Worm (Caenorhabditis elegans) whole organism, L2 larva: Measurements from ENCODE around the gene hot-7.

Source experiments
- F13H6.1 ChIP-seq: sonication (generic microtip); optimal IDR thresholded peaks from 2 replicates; lab custom pipeline; 2016; ENCODE audit warnings: missing genetic modification characterization, missing compliant biosample characterization
- Y55F3AM.14 ChIP-seq: fragments of 200-800 bp; sonication (Bioruptor generic); optimal IDR thresholded peaks from 2 replicates; lab custom pipeline; 2018; ENCODE audit warnings: mild to moderate bottlenecking, missing genetic modification characterization, missing compliant biosample characterization
- ZK546.5 ChIP-seq: sonication (generic microtip); optimal IDR thresholded peaks from 2 replicates; lab custom pipeline; 2017; ENCODE audit warnings: missing biosample characterization, missing genetic modification characterization
- alr-1 ChIP-seq: fragments of 150-350 bp; optimal IDR thresholded peaks from 2 replicates; lab custom pipeline; 2014; ENCODE audit warnings: missing biosample characterization, missing genetic modification characterization
- aly-2 ChIP-seq: fragments of 150-350 bp; optimal IDR thresholded peaks from 2 replicates; lab custom pipeline; 2014; ENCODE audit warnings: missing biosample characterization, missing genetic modification characterization
- ceh-16 ChIP-seq: fragments of 150-350 bp; optimal IDR thresholded peaks from 2 replicates; lab custom pipeline; 2014; ENCODE audit warnings: missing biosample characterization, missing genetic modification characterization
- crh-2 ChIP-seq: sonication (generic microtip); optimal IDR thresholded peaks from 2 replicates; lab custom pipeline; 2017; ENCODE audit warnings: missing biosample characterization, missing genetic modification characterization
- dmd-4 ChIP-seq: sonication (generic microtip); optimal IDR thresholded peaks from 2 replicates; lab custom pipeline; 2017; ENCODE audit warnings: missing biosample characterization, missing genetic modification characterization
- egl-27 ChIP-seq: sonication (generic microtip); optimal IDR thresholded peaks from 3 replicates; lab custom pipeline; 2017; ENCODE audit warnings: missing biosample characterization, missing genetic modification reagents, missing genetic modification characterization
- elt-1 ChIP-seq: fragments of 150-350 bp; optimal IDR thresholded peaks from 2 replicates; lab custom pipeline; 2014; ENCODE audit warnings: missing biosample characterization, missing genetic modification characterization
- elt-3 ChIP-seq: sonication (generic microtip); optimal IDR thresholded peaks from 2 replicates; lab custom pipeline; 2017; ENCODE audit warnings: missing biosample characterization, missing genetic modification characterization
- fos-1 ChIP-seq: fragments of 150-350 bp; optimal IDR thresholded peaks from 2 replicates; lab custom pipeline; 2014; ENCODE audit warnings: missing biosample characterization, missing genetic modification characterization
- gmeb-1 ChIP-seq: fragments of 150-350 bp; optimal IDR thresholded peaks from 2 replicates; lab custom pipeline; 2014; ENCODE audit warnings: missing biosample characterization, missing genetic modification characterization
- lin-11 ChIP-seq: fragments of 150-350 bp; sonication (generic microtip); optimal IDR thresholded peaks from 2 replicates; lab custom pipeline; 2014; ENCODE audit warnings: missing biosample characterization, missing genetic modification characterization, inconsistent platforms, mixed read lengths
- lin-39 ChIP-seq: fragments of 150-350 bp; optimal IDR thresholded peaks from 2 replicates; lab custom pipeline; 2014; ENCODE audit warnings: missing biosample characterization, missing genetic modification reagents, missing genetic modification characterization
- lsy-2 ChIP-seq, 2 experiments: fragments of 150-350 bp in 1 of 2; sonication (generic microtip) in 1 of 2; optimal IDR thresholded peaks; 2 replicates each; lab custom pipeline; 2014 to 2017; ENCODE audit warnings: missing biosample characterization in 2 of 2, missing genetic modification characterization in 2 of 2
- mab-5 ChIP-seq: fragments of 150-350 bp; optimal IDR thresholded peaks from 2 replicates; lab custom pipeline; 2014; ENCODE audit warnings: missing biosample characterization, missing genetic modification characterization
- mbf-1 ChIP-seq: sonication (generic microtip); optimal IDR thresholded peaks from 2 replicates; lab custom pipeline; 2017; ENCODE audit warnings: missing biosample characterization, missing genetic modification characterization
- mdl-1 ChIP-seq, 2 experiments: fragments of 150-350 bp in 1 of 2; sonication (generic microtip) in 1 of 2; optimal IDR thresholded peaks; 2 replicates each; lab custom pipeline; 2017; ENCODE audit warnings: missing biosample characterization in 2 of 2, missing genetic modification characterization in 2 of 2
- nhr-10 ChIP-seq: sonication (generic microtip); optimal IDR thresholded peaks from 2 replicates; lab custom pipeline; 2017; ENCODE audit warnings: missing biosample characterization, missing genetic modification characterization
- nhr-11 ChIP-seq: fragments of 150-350 bp; optimal IDR thresholded peaks from 2 replicates; lab custom pipeline; 2014; ENCODE audit warnings: missing biosample characterization, missing genetic modification characterization
- nhr-12 ChIP-seq: fragments of 150-350 bp; optimal IDR thresholded peaks from 2 replicates; lab custom pipeline; 2014; ENCODE audit warnings: missing biosample characterization, missing genetic modification characterization
- nhr-129 ChIP-seq: fragments of 150-350 bp; optimal IDR thresholded peaks from 2 replicates; lab custom pipeline; 2014; ENCODE audit warnings: missing biosample characterization, missing genetic modification characterization
- nhr-21 ChIP-seq: fragments of 150-350 bp; optimal IDR thresholded peaks from 2 replicates; lab custom pipeline; 2014; ENCODE audit warnings: missing biosample characterization, missing genetic modification characterization
- nhr-23 ChIP-seq: fragments of 150-350 bp; optimal IDR thresholded peaks from 2 replicates; lab custom pipeline; 2014; ENCODE audit warnings: missing biosample characterization, missing genetic modification reagents, missing genetic modification characterization
- nhr-237 ChIP-seq: fragments of 150-350 bp; optimal IDR thresholded peaks from 2 replicates; lab custom pipeline; 2014; ENCODE audit warnings: missing biosample characterization, missing genetic modification characterization
- nhr-25 ChIP-seq: fragments of 150-350 bp; sonication (generic microtip); optimal IDR thresholded peaks from 3 replicates; lab custom pipeline; 2014; ENCODE audit warnings: missing biosample characterization, missing genetic modification characterization
- nhr-6 ChIP-seq: fragments of 150-350 bp; optimal IDR thresholded peaks from 2 replicates; lab custom pipeline; 2014; ENCODE audit warnings: missing biosample characterization, missing genetic modification characterization
- nhr-77 ChIP-seq: fragments of 150-350 bp; optimal IDR thresholded peaks from 2 replicates; lab custom pipeline; 2014; ENCODE audit warnings: missing biosample characterization, missing genetic modification characterization
- sem-4 ChIP-seq: fragments of 150-350 bp; optimal IDR thresholded peaks from 2 replicates; lab custom pipeline; 2014; ENCODE audit warnings: missing biosample characterization, missing genetic modification reagents, missing genetic modification characterization
- sma-3 ChIP-seq: sonication (generic microtip); optimal IDR thresholded peaks from 2 replicates; lab custom pipeline; 2016; ENCODE audit warnings: missing genetic modification reagents, missing genetic modification characterization, missing compliant biosample characterization
- unc-39 ChIP-seq: fragments of 150-350 bp; optimal IDR thresholded peaks from 2 replicates; lab custom pipeline; 2014; ENCODE audit warnings: missing biosample characterization, missing genetic modification characterization
- unc-62 ChIP-seq: fragments of 150-350 bp; optimal IDR thresholded peaks from 2 replicates; lab custom pipeline; 2014; ENCODE audit warnings: missing biosample characterization, missing genetic modification reagents, missing genetic modification characterization
- ztf-4 ChIP-seq: fragments of 150-350 bp; optimal IDR thresholded peaks from 2 replicates; lab custom pipeline; 2014; ENCODE audit warnings: missing biosample characterization, missing genetic modification characterization

hot-7 gene

DNA sequence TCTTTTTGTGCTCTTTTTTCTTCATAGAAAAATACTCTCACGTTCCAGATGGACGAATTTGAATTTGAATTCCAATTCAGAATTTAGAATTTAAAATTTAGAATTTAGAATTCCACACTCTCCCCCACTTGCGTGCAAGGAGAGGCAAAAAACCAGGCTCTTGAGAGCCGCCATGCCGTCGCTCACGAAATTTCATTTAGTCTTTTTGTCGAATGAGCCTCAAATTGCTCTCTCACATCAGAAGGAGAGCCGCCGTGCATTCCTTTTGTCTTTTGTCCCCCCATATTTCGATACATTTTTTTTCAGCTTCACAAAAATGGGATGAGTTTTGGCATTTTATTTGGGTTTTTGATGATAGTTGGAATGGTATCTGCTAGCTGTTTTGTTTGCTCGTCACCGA is at the start of gene hot-7:
TSS of gene hot-7 (plus strand) at position 301 of the 400 bp plus-strand sequence.
- TF ChIP-seq mbf-1 (tag; lab: Kevin White, UChicago): no peak
- no peak for TF ChIP-seq fos-1 (tag; lab: Kevin White, UChicago)
- TF ChIP-seq ceh-16: no peak
- no peak for TF ChIP-seq ZK546.5
- no peak for TF ChIP-seq nhr-25 (tag; lab: Kevin White, UChicago)
- TF ChIP-seq ztf-4: no peak
- no peak for TF ChIP-seq nhr-11 (tag; lab: Kevin White, UChicago)

DNA sequence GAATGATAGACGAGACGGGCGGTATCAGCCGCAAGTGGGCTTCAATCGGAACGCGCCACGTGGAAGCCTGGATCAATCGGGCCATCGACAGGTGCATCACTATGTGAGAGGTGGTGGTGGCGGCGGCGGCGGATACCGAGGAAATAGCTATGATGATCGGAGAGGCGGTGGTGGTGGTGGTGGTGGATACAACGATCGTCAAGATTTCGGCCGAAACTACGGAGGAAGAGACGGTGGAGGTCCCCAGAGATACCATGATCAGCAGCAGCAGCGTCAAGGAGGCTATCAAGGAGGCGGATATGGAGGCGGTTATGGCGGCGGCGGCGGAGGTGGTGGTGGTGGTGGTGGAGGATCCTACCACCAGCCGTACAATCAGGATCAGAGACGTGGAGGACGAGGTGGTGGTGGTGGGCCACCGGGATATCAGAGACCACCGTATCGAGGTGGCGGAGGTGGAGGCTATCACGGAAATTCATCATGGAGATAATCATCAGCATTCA is 45.7 kb upstream of the hot-7 start:
- no peak for TF ChIP-seq lin-11 (tag; lab: Kevin White, UChicago)
- TF ChIP-seq nhr-77 (tag; lab: Kevin White, UChicago): no peak
- TF ChIP-seq unc-39: no peak
- no peak for TF ChIP-seq Y55F3AM.14 (GFP tag; lab: Kevin White, UChicago)

DNA sequence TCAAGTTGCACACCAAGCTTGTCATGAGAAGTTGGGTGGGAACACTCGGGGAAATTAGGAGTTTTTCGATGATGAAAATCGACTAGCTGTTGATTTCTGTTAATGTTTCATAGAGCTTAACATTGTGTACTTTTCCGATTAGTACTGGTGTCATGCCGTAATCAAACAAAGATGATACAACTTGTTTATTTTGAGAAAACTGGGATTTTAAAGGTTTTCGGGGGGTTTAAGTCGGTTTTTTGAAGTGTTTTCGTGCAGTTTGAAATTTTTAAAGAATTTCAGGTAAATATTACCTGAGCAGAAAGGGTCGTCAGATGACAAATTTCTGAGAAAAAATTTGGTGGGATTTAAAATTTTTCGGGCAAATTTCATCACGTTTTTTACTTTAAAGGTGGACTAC is 39.7 kb upstream of the hot-7 start, which contains the start of gene eat-2:
TSS of gene eat-2 (minus strand) at position 101 of the 400 bp plus-strand sequence.
- TF ChIP-seq crh-2 (tag; lab: Kevin White, UChicago): no peak
- TF ChIP-seq dmd-4 (tag; lab: Kevin White, UChicago): no peak
- TF ChIP-seq nhr-6 (tag; lab: Kevin White, UChicago): no peak
- no peak for TF ChIP-seq nhr-23 (tag; lab: Kevin White, UChicago)
- TF ChIP-seq lin-39 (tag; lab: Kevin White, UChicago): no peak
- TF ChIP-seq mdl-1 (tag; optimal IDR thresholded peaks at IDR 0.05; lab: Kevin White, UChicago): no peak
- TF ChIP-seq F13H6.1: no peak
- no peak for TF ChIP-seq nhr-21 (tag; lab: Kevin White, UChicago)
- no peak for TF ChIP-seq aly-2 (tag; lab: Kevin White, UChicago)
- TF ChIP-seq nhr-11 (tag; lab: Kevin White, UChicago): no peak
- TF ChIP-seq sma-3: no peak
- no peak for TF ChIP-seq ceh-16
- TF ChIP-seq egl-27 (tag; lab: Kevin White, UChicago): no peak
- TF ChIP-seq lin-11 (tag; lab: Kevin White, UChicago): no peak
- TF ChIP-seq nhr-77 (tag; lab: Kevin White, UChicago): no peak
- TF ChIP-seq nhr-10 (tag; lab: Kevin White, UChicago): no peak

DNA sequence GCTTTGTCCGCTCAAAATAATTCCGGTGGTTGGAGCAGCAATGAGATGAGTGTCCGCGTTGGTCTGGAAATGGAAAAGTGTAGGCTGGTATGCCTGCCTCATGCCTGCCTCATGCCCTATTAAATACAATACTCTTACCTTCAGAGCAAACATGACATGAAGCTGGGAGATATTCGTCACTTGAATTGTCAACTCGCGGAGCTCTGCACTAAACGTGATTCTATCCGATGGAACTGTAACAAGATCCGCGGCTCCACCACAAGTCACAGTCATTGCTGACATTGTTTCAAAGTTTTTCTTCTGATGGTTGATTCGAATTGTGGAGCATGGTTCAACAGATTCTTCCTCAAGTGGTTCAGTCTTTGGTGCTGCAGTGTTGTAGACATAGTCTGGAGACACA is 38.0 kb upstream of the hot-7 start:
- no peak for TF ChIP-seq unc-62
- no peak for TF ChIP-seq nhr-6 (tag; lab: Kevin White, UChicago)
- TF ChIP-seq nhr-25 (tag; lab: Kevin White, UChicago): no peak
- TF ChIP-seq nhr-129 (tag; lab: Kevin White, UChicago): no peak
- no peak for TF ChIP-seq gmeb-1
- TF ChIP-seq sem-4 (tag; lab: Kevin White, UChicago): no peak
- no peak for TF ChIP-seq elt-3 (tag; lab: Kevin White, UChicago)
- TF ChIP-seq Y55F3AM.14 (GFP tag; lab: Kevin White, UChicago): no peak
- TF ChIP-seq dmd-4 (tag; lab: Kevin White, UChicago): no peak
- TF ChIP-seq nhr-237: no peak
- no peak for TF ChIP-seq lin-39 (tag; lab: Kevin White, UChicago)
- TF ChIP-seq lsy-2 (tag; optimal IDR thresholded peaks at IDR 0.05; lab: Kevin White, UChicago): no peak

DNA sequence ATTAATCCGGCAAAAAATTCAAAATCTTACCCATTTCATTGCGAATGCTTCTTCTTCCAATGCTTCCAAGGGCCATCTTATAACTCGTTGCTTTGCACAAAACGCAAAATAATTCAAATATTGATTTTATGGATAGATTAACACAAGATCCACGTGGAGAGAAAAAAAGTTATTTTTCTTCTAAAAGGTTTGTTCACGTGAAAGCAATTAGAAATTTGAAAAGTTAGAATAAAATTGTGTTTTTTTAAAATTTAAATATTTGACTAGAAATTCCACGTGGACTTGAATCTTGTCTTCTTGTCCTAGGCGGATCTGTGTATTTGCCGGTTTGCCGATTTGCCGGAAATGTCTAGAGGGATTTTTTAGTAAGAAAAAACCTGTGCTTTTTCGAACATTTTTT is 36.1 kb upstream of the hot-7 start, which contains the start of gene Y48B6A.5:
TSS of gene Y48B6A.5 (minus strand) at position 101 of the 400 bp plus-strand sequence.
- no peak for TF ChIP-seq nhr-77 (tag; lab: Kevin White, UChicago)
- no peak for TF ChIP-seq Y55F3AM.14 (GFP tag; lab: Kevin White, UChicago)
- no peak for TF ChIP-seq alr-1
- TF ChIP-seq mab-5: no peak
- TF ChIP-seq crh-2 (tag; lab: Kevin White, UChicago): no peak
- no peak for TF ChIP-seq elt-1 (tag; lab: Kevin White, UChicago)
- no peak for TF ChIP-seq nhr-12 (tag; lab: Kevin White, UChicago)
- TF ChIP-seq nhr-11 (tag; lab: Kevin White, UChicago): no peak
